Worm (Caenorhabditis elegans) whole organism, late embryonic: ENCODE results near the gene C15F1.1.
A peak's percentile ranks its signal among the peaks of the same experiment; 100 is the strongest.

Source experiments
- Y22D7AL.16 ChIP-seq: sonication (generic microtip); optimal IDR thresholded peaks from 2 replicates; lab custom pipeline; 2016; ENCODE audit warnings: missing genetic modification characterization, missing compliant biosample characterization
- ahr-1 ChIP-seq: sonication (generic microtip); optimal IDR thresholded peaks from 2 replicates; lab custom pipeline; 2016; ENCODE audit warnings: missing genetic modification characterization, missing compliant biosample characterization
- ceh-14 ChIP-seq: sonication (generic microtip); optimal IDR thresholded peaks from 2 replicates; lab custom pipeline; 2016; ENCODE audit warnings: missing genotype, missing genetic modification characterization, missing compliant biosample characterization
- ceh-19 ChIP-seq: fragments of 200-800 bp; sonication (Bioruptor generic); optimal IDR thresholded peaks from 2 replicates; lab custom pipeline; 2018; ENCODE audit warnings: mild to moderate bottlenecking, missing genetic modification characterization, missing compliant biosample characterization
- ceh-24 ChIP-seq: sonication (generic microtip); optimal IDR thresholded peaks from 2 replicates; lab custom pipeline; 2016; ENCODE audit warnings: mild to moderate bottlenecking, missing genetic modification characterization, missing compliant biosample characterization
- ceh-31 ChIP-seq: sonication (generic microtip); optimal IDR thresholded peaks from 2 replicates; lab custom pipeline; 2016; ENCODE audit warnings: missing genetic modification characterization, missing compliant biosample characterization
- ceh-45 ChIP-seq: fragments of 200-800 bp; sonication (Bioruptor generic); IDR thresholded peaks from 2 replicates; pipeline ENCODE4 v1.3.6; 2022; ENCODE audit warnings: missing genetic modification reagents, missing genetic modification characterization, missing compliant biosample characterization
- che-1 ChIP-seq: sonication (generic microtip); optimal IDR thresholded peaks from 2 replicates; lab custom pipeline; 2016; ENCODE audit warnings: mild to moderate bottlenecking, missing genetic modification characterization, missing compliant biosample characterization
- elt-2 ChIP-seq: sonication (generic microtip); optimal IDR thresholded peaks from 2 replicates; lab custom pipeline; 2016; ENCODE audit warnings: missing genetic modification reagents, missing genetic modification characterization, missing compliant biosample characterization
- fax-1 ChIP-seq: sonication (generic microtip); optimal IDR thresholded peaks from 2 replicates; lab custom pipeline; 2016; ENCODE audit warnings: missing genotype, missing genetic modification characterization, missing compliant biosample characterization
- fkh-6 ChIP-seq: sonication (generic microtip); optimal IDR thresholded peaks from 2 replicates; lab custom pipeline; 2016; ENCODE audit warnings: missing genetic modification characterization, missing compliant biosample characterization
- gmeb-2 ChIP-seq: sonication (generic microtip); optimal IDR thresholded peaks from 2 replicates; lab custom pipeline; 2016; ENCODE audit warnings: missing genetic modification characterization, inconsistent platforms, missing compliant biosample characterization
- hlh-13 ChIP-seq: fragments of 200-800 bp; sonication (Bioruptor generic); optimal IDR thresholded peaks from 2 replicates; lab custom pipeline; 2018; ENCODE audit warnings: mild to moderate bottlenecking, missing genetic modification characterization, missing compliant biosample characterization
- hlh-8 ChIP-seq: sonication (generic microtip); optimal IDR thresholded peaks from 2 replicates; lab custom pipeline; 2016; ENCODE audit warnings: missing genotype, missing genetic modification characterization, missing compliant biosample characterization
- mec-3 ChIP-seq: sonication (generic microtip); optimal IDR thresholded peaks from 2 replicates; lab custom pipeline; 2016; ENCODE audit warnings: borderline replicate concordance, missing genetic modification characterization, missing compliant biosample characterization
- nfya-1 ChIP-seq: sonication (generic microtip); optimal IDR thresholded peaks from 2 replicates; lab custom pipeline; 2017; ENCODE audit warnings: missing genetic modification characterization, mild to moderate bottlenecking, missing compliant biosample characterization, antibody characterized with exemption, moderate library complexity
- npax-4 ChIP-seq: sonication (generic microtip); optimal IDR thresholded peaks from 2 replicates; lab custom pipeline; 2016; ENCODE audit warnings: missing genetic modification characterization, missing compliant biosample characterization
- odd-2 ChIP-seq: sonication (generic microtip); optimal IDR thresholded peaks from 2 replicates; lab custom pipeline; 2017; ENCODE audit warnings: antibody characterized with exemption, mild to moderate bottlenecking, missing genetic modification characterization, missing compliant biosample characterization
- pag-3 ChIP-seq: sonication (generic microtip); optimal IDR thresholded peaks from 2 replicates; lab custom pipeline; 2016; ENCODE audit warnings: missing compliant biosample characterization, missing genetic modification characterization, borderline replicate concordance
- pat-9 ChIP-seq: fragments of 200-800 bp; sonication (Bioruptor generic); optimal IDR thresholded peaks from 2 replicates; lab custom pipeline; 2018; ENCODE audit warnings: mild to moderate bottlenecking, missing genetic modification characterization, moderate library complexity, missing compliant biosample characterization
- pha-2 ChIP-seq: sonication (generic microtip); optimal IDR thresholded peaks from 2 replicates; lab custom pipeline; 2017; ENCODE audit warnings: mild to moderate bottlenecking, missing genetic modification characterization, missing compliant biosample characterization
- pqm-1 ChIP-seq: sonication (generic microtip); optimal IDR thresholded peaks from 2 replicates; lab custom pipeline; 2016; ENCODE audit warnings: missing genetic modification characterization, missing compliant biosample characterization
- rnt-1 ChIP-seq: sonication (generic microtip); optimal IDR thresholded peaks from 2 replicates; lab custom pipeline; 2016; ENCODE audit warnings: missing genetic modification characterization, missing compliant biosample characterization
- sdc-2 ChIP-seq: sonication (generic microtip); optimal IDR thresholded peaks from 2 replicates; lab custom pipeline; 2016; ENCODE audit warnings: missing genotype, missing genetic modification characterization, missing compliant biosample characterization
- ttx-3 ChIP-seq: sonication (generic microtip); optimal IDR thresholded peaks from 2 replicates; lab custom pipeline; 2016; ENCODE audit warnings: missing genetic modification reagents, missing genetic modification characterization, missing compliant biosample characterization
- unc-3 ChIP-seq, 2 experiments: fragments of 200-800 bp in 1 of 2; sonication (Bioruptor generic) in 1 of 2; sonication (generic microtip) in 1 of 2; conservative IDR thresholded peaks in 1 of 2; optimal IDR thresholded peaks in 1 of 2; 2 replicates each; pipeline versions ENCODE4 v1.3.6 to Lab custom; 2016 to 2022; ENCODE audit warnings: missing compliant biosample characterization in 2 of 2, missing genetic modification characterization in 2 of 2, missing genetic modification reagents in 1 of 2
- unc-42 ChIP-seq: sonication (generic microtip); optimal IDR thresholded peaks from 2 replicates; lab custom pipeline; 2016; ENCODE audit warnings: missing genotype, missing genetic modification characterization, missing compliant biosample characterization
- unc-55 ChIP-seq: sonication (generic microtip); optimal IDR thresholded peaks from 2 replicates; lab custom pipeline; 2017; ENCODE audit warnings: missing biosample characterization, missing genetic modification reagents, missing genetic modification characterization
- unc-86 ChIP-seq: sonication (generic microtip); optimal IDR thresholded peaks from 2 replicates; lab custom pipeline; 2016; ENCODE audit warnings: missing genetic modification characterization, missing compliant biosample characterization
- ztf-16 ChIP-seq: sonication (generic microtip); optimal IDR thresholded peaks from 2 replicates; lab custom pipeline; 2017; ENCODE audit warnings: missing genetic modification characterization, missing compliant biosample characterization

C15F1.1 gene

DNA sequence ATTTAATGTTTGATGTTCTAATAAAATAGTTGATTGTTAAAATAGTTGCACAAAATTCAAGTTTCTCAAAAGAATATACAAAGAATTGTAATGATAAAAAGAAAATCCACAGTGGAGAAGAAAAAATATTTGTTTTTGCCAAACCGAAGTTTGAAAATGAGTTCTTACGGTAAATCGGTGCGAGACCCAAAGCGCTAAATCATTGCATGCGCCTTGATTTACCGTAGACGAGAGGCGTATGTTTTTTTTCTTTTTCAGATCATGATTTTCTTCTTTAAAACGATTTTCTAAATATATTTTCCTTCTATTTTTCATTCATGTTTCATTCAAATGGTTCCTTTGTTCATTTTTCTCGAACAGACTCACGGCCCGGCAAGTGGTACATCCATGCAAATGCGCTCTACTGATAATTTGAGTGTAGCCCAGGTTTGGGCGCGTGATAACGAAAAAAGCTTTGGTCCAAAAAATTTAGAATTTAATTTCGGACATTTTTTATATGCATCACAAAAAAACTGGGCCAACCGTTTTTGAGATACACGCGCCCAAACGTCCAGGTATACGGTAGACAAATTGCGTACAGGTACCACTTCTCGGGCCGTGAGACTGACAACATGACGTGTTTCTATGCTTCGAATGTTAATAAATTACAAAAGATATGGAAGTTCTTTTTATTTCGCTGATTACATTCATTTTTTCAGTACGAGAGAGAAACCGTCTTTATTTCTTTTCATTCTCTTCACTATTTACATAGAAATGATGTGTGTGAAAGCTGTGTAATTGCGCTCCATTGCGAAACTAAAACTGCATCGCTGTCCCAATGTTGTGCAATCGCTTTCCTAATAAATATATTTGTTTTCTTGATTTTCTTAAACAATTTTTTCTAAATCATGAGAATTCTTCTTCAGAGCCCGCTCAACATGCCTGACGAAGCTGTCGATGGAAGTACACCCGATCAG is 35.5 kb downstream of the C15F1.1 start, which contains the start of gene znf-598:
Gene znf-598, plus strand, starts transcription at position 906 of the 956 bp plus-strand sequence.
- TF ChIP-seq nfya-1 (tag; lab: Kevin White, UChicago), result peak; percentile 10
- TF ChIP-seq Y22D7AL.16 (tag; lab: Kevin White, UChicago), result no peak
- no peak for TF ChIP-seq gmeb-2 (tag; lab: Kevin White, UChicago)
- no peak for TF ChIP-seq odd-2 (tag; lab: Kevin White, UChicago)
- no peak for TF ChIP-seq ceh-31 (tag; lab: Kevin White, UChicago)
- no peak for TF ChIP-seq npax-4 (tag; lab: Kevin White, UChicago)
- TF ChIP-seq ahr-1 (tag; lab: Kevin White, UChicago), result no peak
- TF ChIP-seq fkh-6, result no peak
- no peak for TF ChIP-seq ceh-45 (GFP tag; lab: Robert Waterston, UW)
- TF ChIP-seq unc-3 (GFP tag; conservative IDR thresholded peaks at IDR 0.05; lab: Robert Waterston, UW), result no peak
- peak; percentile 16 for TF ChIP-seq unc-3 (tag; optimal IDR thresholded peaks at IDR 0.05; lab: Kevin White, UChicago)
- TF ChIP-seq mec-3 (tag; lab: Kevin White, UChicago), result no peak
- no peak for TF ChIP-seq pat-9 (tag; lab: Kevin White, UChicago)
- no peak for TF ChIP-seq pha-2 (tag; lab: Kevin White, UChicago)
- no peak for TF ChIP-seq rnt-1 (tag; lab: Kevin White, UChicago)

DNA sequence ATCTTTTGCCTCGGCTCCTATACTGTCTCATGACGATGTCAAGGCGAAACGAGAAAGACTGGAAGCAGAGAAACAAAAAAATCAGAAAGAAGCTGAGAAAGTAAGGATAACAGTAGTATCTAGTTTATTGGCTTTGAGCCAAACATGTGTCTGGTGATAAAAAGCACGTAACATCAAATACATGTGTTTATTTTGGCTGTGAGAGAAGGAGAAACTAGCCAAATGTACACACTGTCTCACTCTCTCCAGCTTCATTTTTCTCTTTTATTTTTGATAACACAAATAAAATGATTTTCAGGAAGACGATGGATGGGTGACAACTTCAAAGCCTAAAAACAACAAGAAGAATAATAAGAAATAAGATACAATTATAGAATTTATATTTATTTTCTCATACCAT is 39.8 kb downstream of the C15F1.1 start:
- TF ChIP-seq hlh-8, result no peak
- TF ChIP-seq unc-42 (tag; lab: Kevin White, UChicago), result no peak
- no peak for TF ChIP-seq unc-3 (GFP tag; conservative IDR thresholded peaks at IDR 0.05; lab: Robert Waterston, UW)
- no peak for TF ChIP-seq unc-3 (tag; optimal IDR thresholded peaks at IDR 0.05; lab: Kevin White, UChicago)
- no peak for TF ChIP-seq ceh-24 (tag; lab: Kevin White, UChicago)
- no peak for TF ChIP-seq unc-55
- no peak for TF ChIP-seq hlh-13 (GFP tag; lab: Kevin White, UChicago)
- no peak for TF ChIP-seq pag-3
- no peak for TF ChIP-seq pha-2 (tag; lab: Kevin White, UChicago)
- TF ChIP-seq pqm-1 (tag; lab: Kevin White, UChicago), result no peak
- TF ChIP-seq ceh-31 (tag; lab: Kevin White, UChicago), result no peak
- no peak for TF ChIP-seq ceh-19 (GFP tag; lab: Kevin White, UChicago)
- no peak for TF ChIP-seq unc-86 (tag; lab: Kevin White, UChicago)
- no peak for TF ChIP-seq che-1 (tag; lab: Kevin White, UChicago)

DNA sequence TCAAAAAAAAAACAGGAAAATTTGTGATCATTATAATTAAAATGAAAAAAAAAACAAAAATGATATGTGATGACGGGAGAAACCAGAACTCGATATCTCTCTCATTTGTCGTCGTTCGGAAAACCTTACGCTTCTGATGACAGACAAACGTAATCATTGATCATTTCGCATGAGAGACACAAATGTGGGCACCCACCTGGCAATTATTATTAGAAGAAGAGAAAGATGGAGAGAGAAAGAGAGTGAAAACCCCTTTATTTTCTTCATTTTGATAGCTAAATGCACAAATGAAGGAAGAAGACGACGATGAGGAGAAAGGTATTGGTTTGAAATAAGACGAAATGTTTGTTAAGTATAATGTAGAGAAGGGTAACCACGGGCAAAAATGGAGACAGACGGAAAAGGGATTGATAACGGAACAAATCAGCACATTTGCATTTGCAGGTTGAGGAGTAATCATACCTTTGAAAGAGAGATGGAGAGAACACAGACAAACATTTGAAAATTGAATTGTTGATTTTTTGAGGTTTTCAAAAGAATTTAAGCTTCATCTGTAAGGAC is 41.5 kb downstream of the C15F1.1 start:
- TF ChIP-seq ceh-14 (tag; lab: Kevin White, UChicago), result peak; percentile 11
- no peak for TF ChIP-seq ztf-16 (tag; lab: Kevin White, UChicago)
- TF ChIP-seq nfya-1 (tag; lab: Kevin White, UChicago), result peak; percentile 12
- TF ChIP-seq elt-2 (tag; lab: Kevin White, UChicago), result peak; percentile 2
- TF ChIP-seq sdc-2 (tag; lab: Kevin White, UChicago), result no peak

DNA sequence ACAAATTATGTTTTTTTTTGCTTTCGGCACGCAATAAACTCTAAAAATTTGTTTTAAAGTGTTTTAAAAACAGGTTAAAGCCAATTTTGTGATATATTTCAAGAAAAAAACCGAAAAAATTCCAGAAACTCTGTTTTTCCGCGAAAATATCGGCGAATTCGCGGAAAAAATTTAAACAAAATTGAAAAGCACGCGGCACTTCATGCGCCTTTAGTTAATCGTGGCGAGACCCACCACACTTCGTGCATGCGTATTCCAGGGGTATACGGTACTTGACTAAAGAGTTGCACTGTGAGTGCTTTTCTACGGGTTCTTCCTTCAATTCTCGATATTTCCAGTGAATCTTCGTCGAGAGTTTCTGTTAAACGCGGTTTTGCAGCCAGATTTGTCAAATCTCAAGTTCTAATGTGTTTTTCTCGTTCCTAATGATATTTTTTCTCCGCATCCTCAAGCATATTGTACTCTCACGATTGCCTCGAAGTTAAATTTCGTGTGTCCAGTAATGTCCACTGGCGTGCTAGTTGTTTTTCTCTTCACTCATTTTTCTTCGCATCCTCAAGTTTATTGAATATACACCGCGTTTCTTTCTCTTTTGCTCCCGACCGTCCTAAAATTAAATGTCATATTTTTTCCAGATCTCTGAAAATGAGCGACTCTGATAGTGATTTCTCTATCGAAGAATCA is 48.1 kb downstream of the C15F1.1 start, which contains the start of gene cin-4:
Gene cin-4, plus strand, starts transcription at position 634 of the 684 bp plus-strand sequence.
- TF ChIP-seq ceh-31 (tag; lab: Kevin White, UChicago), result no peak
- no peak for TF ChIP-seq ttx-3 (tag; lab: Kevin White, UChicago)
- no peak for TF ChIP-seq fax-1
- no peak for TF ChIP-seq rnt-1 (tag; lab: Kevin White, UChicago)
- no peak for TF ChIP-seq ceh-14 (tag; lab: Kevin White, UChicago)
- no peak for TF ChIP-seq fkh-6
